Fruit fly (Drosophila melanogaster): Measurements from ENCODE around the gene CG17192.

- TF ChIP-seq psq (GFP tag; optimal IDR thresholded peaks at IDR 0.05), result no peak
- TF ChIP-seq sim (GFP tag; IDR thresholded peaks at IDR 0.05), result no peak
- TF ChIP-seq B-H1 (GFP tag; IDR thresholded peaks at IDR 0.05), result peak; percentile 28; the same call in 1 of the 3 replicates
- no peak for TF ChIP-seq bab2 (GFP tag; optimal IDR thresholded peaks at IDR 0.05)
- TF ChIP-seq ac (GFP tag; optimal IDR thresholded peaks at IDR 0.05), result no peak
- TF ChIP-seq CG17359 (tag; optimal IDR thresholded peaks at IDR 0.05), result peak; percentile 65
- TF ChIP-seq vvl (GFP tag; IDR thresholded peaks at IDR 0.05), result peak; percentile 62
- peak; percentile 65; the same call in 1 of the 3 replicates for TF ChIP-seq Mrtf (GFP tag; IDR thresholded peaks at IDR 0.05)
Measured at dm6 chr3R:26988412-26988981, 29.6 kb downstream of the CG17192 start, which contains the start of gene CG31075.
